Fruit fly (Drosophila melanogaster) whole organism, wandering third instar larva: ENCODE measurements around the gene ctrip.
A peak's percentile ranks its signal among the peaks of the same experiment; 100 is the strongest.

Experiments used
- CG32264 ChIP-seq: fragments of 200-800 bp; sonication (Bioruptor generic); optimal IDR thresholded peaks from 2 replicates; lab custom pipeline; 2016; ENCODE audit warnings: missing biosample characterization, missing genetic modification characterization
- CG9705 ChIP-seq: fragments of 200-800 bp; sonication (Bioruptor generic); optimal IDR thresholded peaks from 2 replicates; lab custom pipeline; 2018; ENCODE audit warnings: missing biosample characterization, mild to moderate bottlenecking, missing genetic modification characterization
- CrebA ChIP-seq: fragments of 200-800 bp; sonication (Bioruptor generic); optimal IDR thresholded peaks from 2 replicates; lab custom pipeline; 2016; ENCODE audit warnings: missing biosample characterization, mild to moderate bottlenecking, missing genetic modification characterization, borderline replicate concordance
- Dfd ChIP-seq: fragments of >200 bp; optimal IDR thresholded peaks from 2 replicates; lab custom pipeline; 2017; ENCODE audit warnings: missing biosample characterization, missing genetic modification characterization
- Dif ChIP-seq: fragments of 200-275, 200-300 bp; sonication (Bioruptor generic); optimal IDR thresholded peaks from 2 replicates; lab custom pipeline; 2018; ENCODE audit warnings: missing biosample characterization, missing genetic modification characterization; ENCODE audit not compliant: partially characterized antibody
- HLH106 ChIP-seq: fragments of 200-800 bp; optimal IDR thresholded peaks from 3 replicates; lab custom pipeline; 2019; ENCODE audit warnings: missing biosample characterization, mild to moderate bottlenecking, missing genetic modification characterization, moderate library complexity
- Hnf4 ChIP-seq: fragments of 200-800 bp; sonication (Bioruptor generic); optimal IDR thresholded peaks from 2 replicates; lab custom pipeline; 2016; ENCODE audit warnings: missing biosample characterization, mild to moderate bottlenecking, missing genetic modification characterization
- Hr78 ChIP-seq: fragments of >200 bp; optimal IDR thresholded peaks from 2 replicates; lab custom pipeline; 2017; ENCODE audit warnings: missing biosample characterization, missing genetic modification characterization
- Hr83 ChIP-seq: fragments of 200-300 bp; sonication (Bioruptor generic); optimal IDR thresholded peaks from 2 replicates; lab custom pipeline; 2016; ENCODE audit warnings: missing biosample characterization, mild to moderate bottlenecking, missing genetic modification characterization, moderate library complexity; ENCODE audit not compliant: poor library complexity, severe bottlenecking
- Mio ChIP-seq: sonication (Bioruptor generic); optimal IDR thresholded peaks from 2 replicates; lab custom pipeline; 2016; ENCODE audit warnings: missing biosample characterization, missing genetic modification characterization
- Myc ChIP-seq: fragments of >200 bp; optimal IDR thresholded peaks from 2 replicates; lab custom pipeline; 2017
- N ChIP-seq: fragments of >200 bp; optimal IDR thresholded peaks from 2 replicates; lab custom pipeline; 2018; ENCODE audit warnings: missing biosample characterization, missing external identifiers, missing genetic modification characterization
- OdsH ChIP-seq: fragments of 200-800 bp; sonication (Bioruptor generic); optimal IDR thresholded peaks from 2 replicates; lab custom pipeline; 2016; ENCODE audit warnings: missing biosample characterization, mild to moderate bottlenecking, missing genetic modification characterization
- Vsx2 ChIP-seq: fragments of 200-300, 225-300 bp; sonication (Bioruptor generic); optimal IDR thresholded peaks from 2 replicates; lab custom pipeline; 2018; ENCODE audit warnings: missing biosample characterization, missing genetic modification characterization; ENCODE audit not compliant: partially characterized antibody
- brk ChIP-seq: fragments of 200-800 bp; sonication (Bioruptor generic); optimal IDR thresholded peaks from 2 replicates; lab custom pipeline; 2016; ENCODE audit warnings: missing biosample characterization, mild to moderate bottlenecking, missing genetic modification characterization
- dl ChIP-seq, 2 experiments: fragments of 175-275, 200-275 bp in 1 of 2; fragments of 200-275 bp in 1 of 2; sonication (Bioruptor generic); optimal IDR thresholded peaks; lab custom pipeline; 2018; ENCODE audit warnings: mild to moderate bottlenecking in 2 of 2, missing biosample characterization in 2 of 2, missing genetic modification characterization in 2 of 2, moderate library complexity in 2 of 2; ENCODE audit not compliant: partially characterized antibody in 2 of 2, insufficient read depth in 1 of 2
- ey ChIP-seq: fragments of 200-800 bp; sonication (Bioruptor generic); optimal IDR thresholded peaks from 2 replicates; lab custom pipeline; 2016; ENCODE audit warnings: missing biosample characterization, missing genetic modification characterization
- foxo ChIP-seq, 2 experiments: fragments of 200-800 bp; sonication (Bioruptor generic); optimal IDR thresholded peaks; 2 replicates in 1 of 2; 3 replicates in 1 of 2; lab custom pipeline; 2016 to 2017; ENCODE audit warnings: missing biosample characterization in 2 of 2, missing genetic modification characterization in 2 of 2
- fru ChIP-seq: fragments of 200-800 bp; sonication (Bioruptor generic); optimal IDR thresholded peaks from 3 replicates; lab custom pipeline; 2016; ENCODE audit warnings: missing biosample characterization, mild to moderate bottlenecking, missing genetic modification characterization
- h ChIP-seq: fragments of 200-800 bp; sonication (Bioruptor generic); optimal IDR thresholded peaks from 3 replicates; lab custom pipeline; 2016; ENCODE audit warnings: missing biosample characterization, mild to moderate bottlenecking, missing genetic modification characterization
- jim ChIP-seq: fragments of 175-275, 200-325 bp; sonication (Bioruptor generic); optimal IDR thresholded peaks from 2 replicates; lab custom pipeline; 2016; ENCODE audit warnings: missing biosample characterization, mild to moderate bottlenecking, missing genetic modification characterization
- lola ChIP-seq: fragments of >200 bp; optimal IDR thresholded peaks from 2 replicates; lab custom pipeline; 2017; ENCODE audit warnings: missing biosample characterization, missing genetic modification characterization
- pan ChIP-seq: fragments of >200 bp; optimal IDR thresholded peaks from 2 replicates; lab custom pipeline; 2017
- psq ChIP-seq: fragments of 200-800 bp; sonication (Bioruptor generic); optimal IDR thresholded peaks from 3 replicates; lab custom pipeline; 2017; ENCODE audit warnings: missing biosample characterization, mild to moderate bottlenecking, missing genetic modification characterization, moderate library complexity
- rgr ChIP-seq: fragments of 200-800 bp; sonication (Bioruptor generic); optimal IDR thresholded peaks from 3 replicates; lab custom pipeline; 2016; ENCODE audit warnings: missing biosample characterization, mild to moderate bottlenecking, missing genetic modification characterization
- sv ChIP-seq: fragments of 200-800 bp; sonication (Bioruptor generic); optimal IDR thresholded peaks from 3 replicates; lab custom pipeline; 2016; ENCODE audit warnings: missing biosample characterization, missing genetic modification characterization
- tai ChIP-seq: sonication (Bioruptor generic); optimal IDR thresholded peaks from 2 replicates; lab custom pipeline; 2016; ENCODE audit warnings: missing biosample characterization, missing genetic modification characterization
- usp ChIP-seq: fragments of >200 bp; optimal IDR thresholded peaks from 2 replicates; lab custom pipeline; 2017; ENCODE audit warnings: missing biosample characterization, missing genetic modification characterization
- woc ChIP-seq: sonication (Bioruptor generic); optimal IDR thresholded peaks from 2 replicates; lab custom pipeline; 2016; ENCODE audit warnings: missing biosample characterization, mild to moderate bottlenecking, missing genetic modification characterization

Gene ctrip

dm6 chr3R:4858018-4858417 lies 46.1 kb upstream of the ctrip start:
- TF ChIP-seq Dfd (GFP tag; lab: Kevin White, UChicago), result no peak
- no peak for TF ChIP-seq brk
- TF ChIP-seq CG9705 (GFP tag; lab: Kevin White, UChicago), result no peak
- no peak for TF ChIP-seq psq (GFP tag; lab: Kevin White, UChicago)
- no peak for TF ChIP-seq ey (GFP tag; lab: Kevin White, UChicago)
- TF ChIP-seq tai (GFP tag; lab: Kevin White, UChicago), result no peak
- no peak for TF ChIP-seq CrebA (GFP tag; lab: Kevin White, UChicago)
- no peak for TF ChIP-seq Hnf4 (GFP tag; lab: Kevin White, UChicago)
- TF ChIP-seq lola, result no peak
- no peak for TF ChIP-seq CG32264
- TF ChIP-seq Vsx2 (GFP tag; lab: Kevin White, UChicago), result no peak
- TF ChIP-seq foxo (GFP tag; optimal IDR thresholded peaks at IDR 0.05; lab: Kevin White, UChicago), result no peak
- no peak for TF ChIP-seq N (GFP tag; lab: Kevin White, UChicago)
- no peak for TF ChIP-seq OdsH (GFP tag; lab: Kevin White, UChicago)
- no peak for TF ChIP-seq fru
- TF ChIP-seq HLH106, result no peak
- TF ChIP-seq Dif, result no peak

- no peak for TF ChIP-seq HLH106
- no peak for TF ChIP-seq Dfd (GFP tag; lab: Kevin White, UChicago)
- no peak for TF ChIP-seq Mio (GFP tag; lab: Kevin White, UChicago)
Measured at dm6 chr3R:4855711-4856110, 43.8 kb upstream of the ctrip start.

- TF ChIP-seq jim (GFP tag; lab: Kevin White, UChicago) (no peak), pan (no peak), ey (GFP tag; lab: Kevin White, UChicago) (no peak), CG9705 (GFP tag; lab: Kevin White, UChicago) (no peak), brk (no peak), h (GFP tag; lab: Kevin White, UChicago) (no peak), woc (GFP tag; lab: Kevin White, UChicago) (no peak)
Measured at dm6 chr3R:4854216-4854615, 42.3 kb upstream of the ctrip start.

- TF ChIP-seq Dfd (GFP tag; lab: Kevin White, UChicago) (peak; percentile 62), sv (GFP tag; lab: Kevin White, UChicago) (no peak)
- TF ChIP-seq, all 38 proteins: peak for 1
Measured at dm6 chr3R:4853504-4853903, 41.6 kb upstream of the ctrip start.

- TF ChIP-seq usp (GFP tag; lab: Kevin White, UChicago), result no peak
- TF ChIP-seq Vsx2 (GFP tag; lab: Kevin White, UChicago), result peak; percentile 92
- peak; percentile 80 for TF ChIP-seq Dif
- TF ChIP-seq brk, result no peak
- no peak for TF ChIP-seq CG9705 (GFP tag; lab: Kevin White, UChicago)
- TF ChIP-seq Myc (lab: Kevin White, UChicago), result peak; percentile 40
- peak; percentile 1 to 57 for TF ChIP-seq dl (GFP tag; optimal IDR thresholded peaks at IDR 0.05; lab: Kevin White, UChicago; ENCODE audit: insufficient read depth in 1 of 2, partially characterized antibody in 2 of 2)
- TF ChIP-seq, all 38 proteins: peak for 4
Measured at dm6 chr3R:4852373-4852860, 40.5 kb upstream of the ctrip start, which contains the start of gene opa. opa (plus strand) TSS chr3R:4852813.

dm6 chr3R:4849035-4849656 lies 37.2 kb upstream of the ctrip start:
- TF ChIP-seq tai (GFP tag; lab: Kevin White, UChicago), result no peak
- TF ChIP-seq Hnf4 (GFP tag; lab: Kevin White, UChicago), result no peak
- TF ChIP-seq Hr83 (GFP tag; lab: Kevin White, UChicago), result no peak
- TF ChIP-seq rgr (GFP tag; lab: Kevin White, UChicago), result no peak
- TF ChIP-seq N (GFP tag; lab: Kevin White, UChicago), result no peak
- no peak for TF ChIP-seq Hr78 (GFP tag; lab: Kevin White, UChicago)
- TF ChIP-seq Dfd (GFP tag; lab: Kevin White, UChicago), result no peak
